Worm (Caenorhabditis elegans) whole organism, dauer: ENCODE results near the gene nhr-35.

Source experiments
- unc-62 ChIP-seq: sonication (generic microtip); optimal IDR thresholded peaks from 2 replicates; lab custom pipeline; 2017; ENCODE audit warnings: missing biosample characterization, missing genetic modification reagents, missing genetic modification characterization

nhr-35 gene

ce11 chrX:4532160-4532741, at the start of gene nhr-35:
TSS of gene nhr-35 (plus strand) at chrX:4532691.
- TF ChIP-seq unc-62 (GFP tag; lab: Kevin White, UChicago): no peak

ce11 chrX:4484072-4484471, 48.4 kb upstream of the nhr-35 start:
- no peak for TF ChIP-seq unc-62 (GFP tag; lab: Kevin White, UChicago)

DNA sequence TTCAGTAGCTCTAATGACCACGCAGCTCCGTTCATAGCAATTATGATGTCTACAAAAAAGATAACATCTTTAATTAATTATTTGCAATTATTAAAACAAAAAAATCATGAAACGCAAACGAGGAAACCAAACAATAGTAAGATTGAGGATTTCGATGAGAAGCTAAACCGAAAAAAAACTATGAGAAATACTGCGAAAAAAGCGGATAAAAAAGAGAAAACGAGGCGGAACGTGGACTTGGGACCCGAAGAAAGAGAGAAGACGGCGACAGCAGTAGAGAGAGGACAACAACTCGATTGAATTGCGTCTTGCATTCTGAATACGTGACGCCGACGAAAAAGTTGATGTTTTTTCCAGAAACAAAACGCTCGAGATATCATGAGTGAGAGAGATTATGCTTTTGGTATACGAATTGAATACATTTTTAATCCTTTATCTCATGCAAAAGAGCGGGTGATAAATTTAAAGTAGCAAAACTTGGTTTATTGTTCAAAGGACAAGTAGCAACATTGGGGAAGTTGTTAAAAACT, 43.6 kb upstream of the nhr-35 start, which contains the start of gene ncr-1:
TSS of gene ncr-1 (minus strand) at position 51 of the 530 bp plus-strand sequence.
- no peak for TF ChIP-seq unc-62 (GFP tag; lab: Kevin White, UChicago)

DNA sequence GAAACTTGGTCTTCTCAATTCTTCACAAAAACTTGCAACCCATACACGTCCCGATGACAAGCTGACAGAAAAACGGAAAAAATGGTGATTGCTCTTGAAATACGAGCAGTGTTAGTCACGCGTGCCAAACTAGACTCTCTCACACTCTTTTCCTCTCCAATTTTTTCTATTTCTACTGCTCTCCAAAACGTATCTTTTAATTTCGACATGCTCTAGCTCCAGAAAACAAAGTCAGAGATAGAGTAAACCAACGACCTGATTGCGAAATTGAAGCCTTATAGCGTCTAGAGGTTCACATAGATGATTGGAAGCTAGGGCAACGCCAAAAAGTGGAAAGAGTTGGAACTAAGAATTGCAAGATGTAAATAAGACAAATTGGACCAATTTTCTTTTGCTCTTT, 42.1 kb upstream of the nhr-35 start:
- TF ChIP-seq unc-62 (GFP tag; lab: Kevin White, UChicago): no peak

DNA sequence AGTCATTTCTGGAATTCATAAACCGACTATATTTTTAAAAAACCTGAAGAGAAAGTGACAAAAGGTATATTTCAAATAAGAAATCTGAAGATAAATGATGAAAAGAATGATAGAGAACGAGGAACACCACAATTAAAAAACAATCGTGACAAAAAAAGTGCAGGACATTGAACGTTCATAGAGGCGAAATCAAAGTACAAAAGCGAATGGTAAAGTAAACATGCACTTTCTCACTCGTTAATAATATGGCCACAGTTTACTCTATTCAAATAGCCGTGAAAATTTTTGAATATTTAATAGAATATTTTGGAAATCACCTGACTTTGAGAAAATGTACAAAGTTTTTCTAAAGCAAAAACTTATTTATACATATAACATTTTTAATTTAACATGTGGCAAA, 40.3 kb upstream of the nhr-35 start, which contains the start of gene F46H6.5:
TSS of gene F46H6.5 (minus strand) at position 10 of the 400 bp plus-strand sequence.
- no peak for TF ChIP-seq unc-62 (GFP tag; lab: Kevin White, UChicago)

DNA sequence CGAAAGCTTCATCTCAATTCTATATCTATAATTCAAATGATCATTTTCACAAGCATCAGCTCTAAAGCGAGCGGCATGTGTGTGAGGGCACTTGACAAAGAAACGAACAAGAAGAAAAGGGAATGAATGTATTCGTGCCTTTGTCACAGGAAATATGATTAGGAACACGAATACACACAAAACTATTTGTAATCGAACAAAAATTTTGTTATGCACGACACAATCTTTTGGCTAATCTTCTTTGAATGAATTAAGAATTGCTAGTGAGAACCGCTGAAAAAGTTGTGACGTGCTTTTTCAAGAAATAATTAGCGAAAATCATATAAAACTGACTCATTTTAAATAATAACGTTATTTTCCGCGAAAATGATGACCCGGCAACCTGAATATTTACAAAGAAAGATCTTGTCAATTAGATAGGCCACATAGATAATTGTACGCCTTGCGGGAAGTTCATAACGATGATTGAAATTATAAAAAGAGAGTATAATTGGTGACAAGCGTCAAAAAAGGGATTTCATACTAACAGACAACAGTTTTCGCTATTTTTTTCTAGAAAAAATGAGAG, 39.0 kb upstream of the nhr-35 start:
- TF ChIP-seq unc-62 (GFP tag; lab: Kevin White, UChicago): no peak

DNA sequence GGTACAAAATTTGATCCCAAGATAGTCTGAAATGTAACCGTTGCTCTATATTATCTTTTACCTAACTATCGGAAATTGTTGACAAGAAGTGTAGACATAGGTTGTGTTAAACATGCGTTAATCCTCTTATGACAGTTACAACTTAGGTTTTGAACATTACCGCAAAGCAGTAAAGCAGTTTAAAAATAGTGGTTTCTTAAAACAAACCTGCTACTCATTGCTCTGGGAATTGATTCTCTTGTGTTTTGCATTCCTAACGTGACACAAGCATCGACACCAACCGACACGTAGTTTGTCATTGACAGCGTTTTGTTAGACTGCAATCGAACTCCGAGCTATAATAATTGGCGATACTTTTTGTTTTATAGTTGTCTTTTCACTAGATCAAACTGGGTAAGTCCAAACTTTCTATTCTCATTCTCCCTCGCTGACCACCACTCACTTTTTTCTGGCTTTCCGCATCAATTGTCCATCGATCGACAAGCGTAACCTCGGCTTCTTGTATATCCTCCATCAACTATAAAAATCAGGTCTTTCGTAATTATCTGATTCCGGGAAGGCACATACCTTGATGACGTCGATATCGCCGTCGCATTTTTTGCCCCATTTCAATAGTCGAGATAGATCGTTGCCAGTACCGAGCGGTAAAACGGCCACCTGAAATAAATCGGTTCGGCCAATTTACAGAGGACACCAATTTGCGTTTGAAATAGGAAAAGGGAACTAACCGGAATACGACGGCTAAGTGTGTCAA, 36.5 kb upstream of the nhr-35 start:
- TF ChIP-seq unc-62 (GFP tag; lab: Kevin White, UChicago): no peak

DNA sequence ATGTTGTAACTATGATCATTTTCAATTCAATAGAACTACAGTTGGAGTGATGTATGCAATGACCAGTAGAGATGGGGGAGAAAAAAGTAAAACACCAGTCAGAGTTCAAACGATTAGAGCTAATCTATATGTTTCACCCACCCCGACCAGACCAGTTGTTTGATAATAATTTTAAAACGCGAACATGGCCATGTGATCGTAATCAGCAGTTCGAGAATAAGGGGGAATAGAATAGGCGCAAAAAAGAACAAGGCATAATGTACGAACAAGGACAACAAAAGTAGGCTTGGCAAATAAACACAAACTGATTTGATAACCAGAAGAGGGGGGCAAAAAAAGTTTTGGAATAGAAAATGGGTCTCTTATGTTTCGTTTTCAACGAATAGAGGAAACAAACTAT, 34.4 kb upstream of the nhr-35 start:
- TF ChIP-seq unc-62 (GFP tag; lab: Kevin White, UChicago): no peak

- TF ChIP-seq unc-62 (GFP tag; lab: Kevin White, UChicago): no peak
These were observed 34.0 kb upstream of the nhr-35 start for ce11 chrX:4498478-4498877.

ce11 chrX:4500499-4500898, 32.0 kb upstream of the nhr-35 start:
- TF ChIP-seq unc-62 (GFP tag; lab: Kevin White, UChicago): no peak

DNA sequence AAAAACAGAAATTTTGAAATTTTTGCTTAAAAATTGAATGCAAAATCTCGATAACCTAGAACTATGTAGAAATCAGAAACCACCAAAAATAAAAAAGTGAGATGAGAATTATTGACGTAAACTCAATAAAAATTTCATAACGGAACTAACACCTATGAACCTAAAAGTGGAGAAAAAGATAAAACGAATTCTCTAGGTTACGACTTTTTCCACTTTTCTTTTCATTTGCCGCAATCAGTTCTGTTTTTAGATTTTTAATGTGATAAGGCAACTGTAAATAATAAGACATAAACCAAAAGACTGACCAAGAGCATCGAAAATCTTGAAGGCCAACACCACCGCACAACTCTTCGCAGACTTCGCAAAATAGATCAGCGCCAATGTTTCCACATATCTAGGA, 30.5 kb upstream of the nhr-35 start:
- TF ChIP-seq unc-62 (GFP tag; lab: Kevin White, UChicago): no peak

ce11 chrX:4503259-4503658, 29.2 kb upstream of the nhr-35 start:
- TF ChIP-seq unc-62 (GFP tag; lab: Kevin White, UChicago): no peak

ce11 chrX:4504108-4504668, 28.3 kb upstream of the nhr-35 start, which contains the start of gene dgk-2:
TSS of gene dgk-2 (minus strand) at chrX:4504388.
- no peak for TF ChIP-seq unc-62 (GFP tag; lab: Kevin White, UChicago)

DNA sequence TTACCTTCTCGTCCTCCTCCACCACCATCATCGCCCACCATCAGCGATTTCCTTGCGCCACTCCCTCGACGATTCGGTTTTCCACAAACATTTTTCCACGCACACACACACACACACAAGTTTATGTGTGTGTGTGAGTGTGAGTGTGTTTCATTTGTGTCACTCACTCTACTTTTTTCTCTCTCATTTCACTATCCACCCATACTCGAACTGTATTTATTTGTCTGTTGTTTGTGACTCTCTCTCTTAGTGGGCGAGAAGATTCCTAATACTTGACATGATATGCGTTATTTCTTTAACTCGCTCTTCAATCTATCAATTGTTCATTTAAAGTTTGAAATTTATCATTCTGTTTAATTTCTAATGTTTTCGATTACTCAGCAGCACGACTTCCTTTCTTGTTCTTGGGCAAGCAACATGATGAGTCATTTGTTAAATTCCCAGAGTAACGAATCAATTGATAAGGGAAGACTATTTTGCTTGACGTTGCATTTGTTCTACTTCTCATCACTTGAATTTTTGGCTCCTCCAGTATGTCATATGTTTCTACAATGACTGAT, 25.3 kb upstream of the nhr-35 start:
- no peak for TF ChIP-seq unc-62 (GFP tag; lab: Kevin White, UChicago)

DNA sequence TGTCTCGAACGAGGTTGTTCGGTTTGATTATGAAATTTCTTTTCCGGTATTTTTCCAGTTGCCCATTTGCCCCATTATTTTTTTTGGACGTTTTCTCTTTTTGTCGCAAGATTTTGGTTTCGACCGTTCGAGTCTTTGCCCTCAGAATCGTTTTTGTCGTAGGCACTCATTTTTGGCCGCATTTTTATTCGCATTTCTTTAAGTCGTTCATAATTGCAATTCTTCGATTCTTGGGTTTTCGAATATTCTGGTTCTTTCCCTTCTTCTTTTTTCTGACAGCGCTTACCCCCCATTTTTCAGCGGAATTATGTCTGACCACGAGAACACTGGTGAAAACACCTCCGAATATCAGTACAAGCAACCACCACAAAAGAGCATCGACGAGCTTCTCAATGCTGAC, 24.3 kb upstream of the nhr-35 start, which contains the start of gene rhi-1:
TSS of gene rhi-1 (plus strand) at position 301 of the 400 bp plus-strand sequence.
- no peak for TF ChIP-seq unc-62 (GFP tag; lab: Kevin White, UChicago)
